Fruit fly (Drosophila melanogaster): Measurements from ENCODE around the gene CG33272.
"Not testable (repeated sequence)": the region's sequence is repeated elsewhere in the genome, so short reads cannot be mapped to it uniquely, and the experiment has no call there.

Gene CG33272

dm6 chr3L:11512375-11513096 lies 2.1 kb upstream of the CG33272 start (continued):
- TF ChIP-seq CG6254 (GFP tag; optimal IDR thresholded peaks at IDR 0.05) (peak; percentile 20), CG2199 (GFP tag; IDR thresholded peaks at IDR 0.05) (peak; percentile 59; the same call in 1 of the 3 replicates), lov (GFP tag; IDR thresholded peaks at IDR 0.05) (0 out of 3 replicates have a peak, but pooled peaks have one; percentile 18), sr (GFP tag; IDR thresholded peaks at IDR 0.05) (0 out of 3 replicates have a peak, but pooled peaks have one; percentile 16), MTF-1 (GFP tag; optimal IDR thresholded peaks at IDR 0.05; ENCODE audit: borderline replicate concordance) (peak; percentile 35), seq (GFP tag; IDR thresholded peaks at IDR 0.05) (peak; percentile 80; the same call in 1 of the 2 replicates), Hr51 (GFP tag; optimal IDR thresholded peaks at IDR 0.05) (peak in 1 of 2 experiments; percentile 2), CG8478 (optimal IDR thresholded peaks at IDR 0.05) (peak; percentile 18), tap (tag; optimal IDR thresholded peaks at IDR 0.05) (peak; percentile 6), Nf-YC (tag; optimal IDR thresholded peaks at IDR 0.05) (peak; percentile 42), Hr39 (optimal IDR thresholded peaks at IDR 0.05) (peak; percentile 48), CG14710 (tag; optimal IDR thresholded peaks at IDR 0.05) (peak; percentile 46), CG4360 (GFP tag; IDR thresholded peaks at IDR 0.05) (0 out of 2 replicates have a peak, but pooled peaks have one; percentile 26), ATbp (GFP tag; optimal IDR thresholded peaks at IDR 0.05) (peak; percentile 11), Fer1 (GFP tag; optimal IDR thresholded peaks at IDR 0.05) (peak; percentile 6), pan (GFP tag; optimal IDR thresholded peaks at IDR 0.05 in 1 of 2, IDR thresholded peaks at IDR 0.05 in 1 of 2) (peak in 1 of 2 experiments; percentile 16), CG6854 (GFP tag; optimal IDR thresholded peaks at IDR 0.05) (peak; percentile 49), Sox100B (GFP tag; optimal IDR thresholded peaks at IDR 0.05) (peak; percentile 29), CG8290 (tag; optimal IDR thresholded peaks at IDR 0.05) (peak in 1 of 2 experiments; percentile 85), lab (GFP tag; optimal IDR thresholded peaks at IDR 0.05) (peak; percentile 11), CG7987 (GFP tag; optimal IDR thresholded peaks at IDR 0.05) (peak; percentile 3), kni (GFP tag; optimal IDR thresholded peaks at IDR 0.05) (peak; percentile 88), CTCF (GFP tag; optimal IDR thresholded peaks at IDR 0.05) (peak; percentile 63), CG2202 (tag; optimal IDR thresholded peaks at IDR 0.05) (peak; percentile 4), HLHmδ (GFP tag; optimal IDR thresholded peaks at IDR 0.05) (peak; percentile 68), vvl (GFP tag; IDR thresholded peaks at IDR 0.05) (0 out of 2 replicates have a peak, but pooled peaks have one; percentile 17), CG8924 (tag; optimal IDR thresholded peaks at IDR 0.05) (peak; percentile 17), CG13424 (tag; optimal IDR thresholded peaks at IDR 0.05) (peak; percentile 39), CG33557 (GFP tag; optimal IDR thresholded peaks at IDR 0.05) (peak; percentile 66), stc (GFP tag; IDR thresholded peaks at IDR 0.05) (0 out of 2 replicates have a peak, but pooled peaks have one; percentile 20), z (GFP tag; IDR thresholded peaks at IDR 0.05) (0 out of 3 replicates have a peak, but pooled peaks have one; percentile 43), CG17361 (GFP tag; IDR thresholded peaks at IDR 0.05) (0 out of 3 replicates have a peak, but pooled peaks have one; percentile 17), nerfin-1 (tag; optimal IDR thresholded peaks at IDR 0.05) (peak; percentile 58), CG15601 (tag; optimal IDR thresholded peaks at IDR 0.05) (peak; percentile 54), CG11695 (GFP tag; IDR thresholded peaks at IDR 0.05) (0 out of 3 replicates have a peak, but pooled peaks have one; percentile 19), CG5180 (GFP tag; optimal IDR thresholded peaks at IDR 0.05) (peak; percentile 69), CG2678 (tag; optimal IDR thresholded peaks at IDR 0.05) (peak; percentile 35), CG2712 (tag; optimal IDR thresholded peaks at IDR 0.05) (peak; percentile 21), CG31441 (GFP tag; IDR thresholded peaks at IDR 0.05) (peak; percentile 34; the same call in 1 of the 2 replicates), CG4707 (GFP tag; optimal IDR thresholded peaks at IDR 0.05) (peak; percentile 22), CG17912 (GFP tag; optimal IDR thresholded peaks at IDR 0.05) (peak; percentile 53), gce (GFP tag; IDR thresholded peaks at IDR 0.05) (peak; percentile 52; the same call in 2 of the 3 replicates), Med (GFP tag) (peak; percentile 58), CG1603 (tag; optimal IDR thresholded peaks at IDR 0.05) (peak; percentile 5), CG4328 (GFP tag; optimal IDR thresholded peaks at IDR 0.05) (peak; percentile 53), CG17385 (GFP tag; optimal IDR thresholded peaks at IDR 0.05) (peak; percentile 13)
- TF ChIP-seq lov (optimal IDR thresholded peaks at IDR 0.05); pan (optimal IDR thresholded peaks at IDR 0.05); CG8290 (GFP tag; optimal IDR thresholded peaks at IDR 0.05): not testable (repeated sequence)
